Fruit fly (Drosophila melanogaster) whole organism, embryonic: ENCODE results near the gene aru.

Experiments used
- CG10147 ChIP-seq: fragments of 200-800 bp; sonication (Bioruptor generic); optimal IDR thresholded peaks from 2 replicates; lab custom pipeline; 2019; ENCODE audit warnings: missing biosample characterization, mild to moderate bottlenecking, missing genetic modification characterization, moderate library complexity
- CG11247 ChIP-seq: fragments of 200-800 bp; sonication (Bioruptor generic); IDR thresholded peaks from 2 replicates; pipeline ENCODE4 v1.3.6; 2022; ENCODE audit warnings: missing biosample characterization, missing genetic modification characterization
- CG11398 ChIP-seq: fragments of 200-800 bp; sonication (Bioruptor generic); optimal IDR thresholded peaks from 2 replicates; lab custom pipeline; 2016; ENCODE audit warnings: missing biosample characterization, missing genetic modification characterization
- CG12236 ChIP-seq: fragments of 200-800 bp; sonication (Bioruptor generic); optimal IDR thresholded peaks from 2 replicates; lab custom pipeline; 2016; ENCODE audit warnings: missing biosample characterization, missing genetic modification characterization
- CG1233 ChIP-seq: fragments of 200-800 bp; sonication (Bioruptor generic); optimal IDR thresholded peaks from 4 replicates; lab custom pipeline; 2018; ENCODE audit warnings: missing biosample characterization, mild to moderate bottlenecking, missing genetic modification characterization
- CG12769 ChIP-seq: fragments of 200-800 bp; sonication (Bioruptor generic); optimal IDR thresholded peaks from 2 replicates; lab custom pipeline; 2019; ENCODE audit warnings: missing biosample characterization, mild to moderate bottlenecking, missing genetic modification characterization, moderate library complexity
- CG1603 ChIP-seq: fragments of 200-800 bp; sonication (Bioruptor generic); optimal IDR thresholded peaks from 2 replicates; lab custom pipeline; 2019; ENCODE audit warnings: missing biosample characterization, mild to moderate bottlenecking, missing genetic modification characterization, moderate library complexity
- CG1647 ChIP-seq: fragments of 200-800 bp; sonication (Bioruptor generic); optimal IDR thresholded peaks from 3 replicates; lab custom pipeline; 2016; ENCODE audit warnings: missing biosample characterization, missing genetic modification characterization
- CG1792 ChIP-seq: fragments of 200-800 bp; sonication (Bioruptor generic); optimal IDR thresholded peaks from 2 replicates; lab custom pipeline; 2016; ENCODE audit warnings: missing biosample characterization, missing genetic modification characterization
- CG18476 ChIP-seq: fragments of 200-800 bp; sonication (Bioruptor generic); optimal IDR thresholded peaks from 2 replicates; lab custom pipeline; 2016; ENCODE audit warnings: missing biosample characterization, mild to moderate bottlenecking, missing genetic modification characterization
- CG18619 ChIP-seq: fragments of 200-800 bp; sonication (Bioruptor generic); optimal IDR thresholded peaks from 3 replicates; lab custom pipeline; 2017; ENCODE audit warnings: missing biosample characterization, mild to moderate bottlenecking, missing genetic modification characterization
- CG2116 ChIP-seq: fragments of 200-800 bp; sonication (Bioruptor generic); optimal IDR thresholded peaks from 3 replicates; lab custom pipeline; 2018; ENCODE audit warnings: missing biosample characterization, mild to moderate bottlenecking, missing genetic modification characterization
- CG2875 ChIP-seq: fragments of 200-800 bp; sonication (Bioruptor generic); optimal IDR thresholded peaks from 2 replicates; lab custom pipeline; 2017; ENCODE audit warnings: missing biosample characterization, mild to moderate bottlenecking, missing genetic modification characterization, missing genetic modification reagents
- CG30431 ChIP-seq: fragments of 200-800 bp; sonication (Bioruptor generic); optimal IDR thresholded peaks from 2 replicates; lab custom pipeline; 2017; ENCODE audit warnings: missing biosample characterization, missing genetic modification characterization
- CG31224 ChIP-seq: fragments of 200-800 bp; sonication (Bioruptor generic); IDR thresholded peaks from 2 replicates; pipeline ENCODE4 v1.3.6; 2022; ENCODE audit warnings: missing biosample characterization, missing genetic modification characterization
- CG34422 ChIP-seq: fragments of 200-800 bp; sonication (Bioruptor generic); IDR thresholded peaks from 3 replicates; pipeline ENCODE4 v1.3.6; 2022; ENCODE audit warnings: missing biosample characterization, missing genetic modification characterization
- CG4707 ChIP-seq: fragments of 200-800 bp; sonication (Bioruptor generic); optimal IDR thresholded peaks from 2 replicates; lab custom pipeline; 2018; ENCODE audit warnings: missing biosample characterization, mild to moderate bottlenecking, missing genetic modification characterization, moderate library complexity
- CG6254 ChIP-seq: fragments of 200-800 bp; sonication (Bioruptor generic); optimal IDR thresholded peaks from 3 replicates; lab custom pipeline; 2017; ENCODE audit warnings: mild to moderate bottlenecking, missing biosample characterization, missing genetic modification reagents, missing genetic modification characterization
- CG6272 ChIP-seq: fragments of 200-800 bp; sonication (Bioruptor generic); IDR thresholded peaks from 2 replicates; pipeline ENCODE4 v1.3.6; 2022; ENCODE audit warnings: missing biosample characterization, missing genetic modification characterization
- CG6683 ChIP-seq: fragments of 200-800 bp; sonication (Bioruptor generic); optimal IDR thresholded peaks from 2 replicates; lab custom pipeline; 2017; ENCODE audit warnings: missing biosample characterization, mild to moderate bottlenecking, missing genetic modification characterization, missing genetic modification reagents
- CG6813 ChIP-seq: fragments of 200-800 bp; sonication (Bioruptor generic); optimal IDR thresholded peaks from 2 replicates; lab custom pipeline; 2017; ENCODE audit warnings: missing biosample characterization, missing genetic modification characterization, mild to moderate bottlenecking, moderate library complexity, missing genetic modification reagents
- CG7786 ChIP-seq: fragments of 200-800 bp; sonication (Bioruptor generic); optimal IDR thresholded peaks from 2 replicates; lab custom pipeline; 2016; ENCODE audit warnings: missing biosample characterization, missing genetic modification characterization
- CG8290 ChIP-seq, 3 experiments: fragments of 200-800 bp; sonication (Bioruptor generic); optimal IDR thresholded peaks; 2 replicates each; lab custom pipeline; 2016 to 2019; ENCODE audit warnings: missing biosample characterization in 3 of 3, missing genetic modification characterization in 3 of 3, mild to moderate bottlenecking in 2 of 3, moderate library complexity in 1 of 3
- CHES-1-like ChIP-seq: fragments of 200-800 bp; sonication (Bioruptor generic); optimal IDR thresholded peaks from 2 replicates; lab custom pipeline; 2016; ENCODE audit warnings: missing biosample characterization, missing genetic modification characterization
- CrebB ChIP-seq: fragments of 200-800 bp; sonication (Bioruptor generic); optimal IDR thresholded peaks from 3 replicates; lab custom pipeline; 2018; ENCODE audit warnings: missing biosample characterization, mild to moderate bottlenecking, missing genetic modification characterization
- Dip2 ChIP-seq: fragments of 200-800 bp; sonication (Bioruptor generic); IDR thresholded peaks from 2 replicates; pipeline ENCODE4 v1.3.6; 2022; ENCODE audit warnings: missing biosample characterization, missing genetic modification characterization
- ERR ChIP-seq: fragments of 200-800 bp; sonication (Bioruptor generic); optimal IDR thresholded peaks from 2 replicates; lab custom pipeline; 2016; ENCODE audit warnings: missing biosample characterization, missing genetic modification characterization
- GATAe ChIP-seq: fragments of 200-800 bp; sonication (Bioruptor generic); conservative IDR thresholded peaks from 2 replicates; pipeline ENCODE4 v1.3.6; 2022; ENCODE audit warnings: missing biosample characterization, missing genetic modification characterization
- HHEX ChIP-seq: fragments of 200-800 bp; sonication (Bioruptor generic); optimal IDR thresholded peaks from 3 replicates; lab custom pipeline; 2017; ENCODE audit warnings: missing biosample characterization, mild to moderate bottlenecking, missing genetic modification characterization, missing genetic modification reagents
- Tbp ChIP-seq: fragments of >200 bp; optimal IDR thresholded peaks from 2 replicates; lab custom pipeline; 2018; ENCODE audit warnings: missing biosample characterization, missing genetic modification characterization
- Xbp1 ChIP-seq: fragments of 200-800 bp; sonication (Bioruptor generic); optimal IDR thresholded peaks from 3 replicates; lab custom pipeline; 2016; ENCODE audit warnings: missing biosample characterization, mild to moderate bottlenecking, missing genetic modification characterization
- crol ChIP-seq: fragments of 200-800 bp; sonication (Bioruptor generic); IDR thresholded peaks from 2 replicates; pipeline ENCODE4 v1.3.6; 2022; ENCODE audit warnings: missing biosample characterization, missing genetic modification characterization
- dan ChIP-seq: fragments of 200-800 bp; sonication (Bioruptor generic); IDR thresholded peaks from 2 replicates; pipeline ENCODE4 v1.3.6; 2022; ENCODE audit warnings: missing biosample characterization, missing genetic modification characterization
- her ChIP-seq: fragments of 200-800 bp; sonication (Bioruptor generic); optimal IDR thresholded peaks from 2 replicates; lab custom pipeline; 2016; ENCODE audit warnings: missing biosample characterization, missing genetic modification characterization
- ind ChIP-seq: fragments of 200-800 bp; sonication (Bioruptor generic); optimal IDR thresholded peaks from 3 replicates; lab custom pipeline; 2016; ENCODE audit warnings: missing biosample characterization, missing genetic modification characterization
- jing ChIP-seq: fragments of 200-800 bp; sonication (Bioruptor generic); optimal IDR thresholded peaks from 2 replicates; lab custom pipeline; 2018; ENCODE audit warnings: missing biosample characterization, mild to moderate bottlenecking, missing genetic modification characterization
- ken ChIP-seq: fragments of 200-800 bp; sonication (Bioruptor generic); IDR thresholded peaks from 3 replicates; pipeline ENCODE4 v1.3.6; 2022; ENCODE audit warnings: missing biosample characterization, missing genetic modification characterization
- lilli ChIP-seq: fragments of 200-800 bp; sonication (Bioruptor generic); optimal IDR thresholded peaks from 3 replicates; lab custom pipeline; 2016; ENCODE audit warnings: missing biosample characterization, missing genetic modification characterization
- nau ChIP-seq: fragments of 200-800 bp; sonication (Bioruptor generic); optimal IDR thresholded peaks from 3 replicates; lab custom pipeline; 2017; ENCODE audit warnings: missing biosample characterization, mild to moderate bottlenecking, missing genetic modification characterization, missing genetic modification reagents
- onecut ChIP-seq: fragments of 200-800 bp; sonication (Bioruptor generic); IDR thresholded peaks from 2 replicates; pipeline ENCODE4 v1.3.6; 2022; ENCODE audit warnings: missing biosample characterization, missing genetic modification characterization
- peb ChIP-seq: fragments of 200-800 bp; sonication (Bioruptor generic); IDR thresholded peaks from 2 replicates; pipeline ENCODE4 v1.3.6; 2022; ENCODE audit warnings: missing biosample characterization, missing genetic modification characterization
- rib ChIP-seq: fragments of 200-800 bp; sonication (Bioruptor generic); IDR thresholded peaks from 2 replicates; pipeline ENCODE4 v1.3.6; 2022; ENCODE audit warnings: missing biosample characterization, missing genetic modification characterization
- seq ChIP-seq: fragments of 200-800 bp; sonication (Bioruptor generic); IDR thresholded peaks from 2 replicates; pipeline ENCODE4 v1.3.6; 2022; ENCODE audit warnings: missing biosample characterization, missing genetic modification characterization
- shn ChIP-seq: fragments of 200-800 bp; sonication (Bioruptor generic); optimal IDR thresholded peaks from 3 replicates; lab custom pipeline; 2016; ENCODE audit warnings: missing biosample characterization, missing genetic modification characterization
- slou ChIP-seq: fragments of 200-800 bp; sonication (Bioruptor generic); optimal IDR thresholded peaks from 3 replicates; lab custom pipeline; 2016; ENCODE audit warnings: missing biosample characterization, missing genetic modification characterization
- tap ChIP-seq: fragments of 200-800 bp; optimal IDR thresholded peaks from 3 replicates; lab custom pipeline; 2019; ENCODE audit warnings: missing biosample characterization, mild to moderate bottlenecking, missing genetic modification characterization, moderate library complexity
- tin ChIP-seq: fragments of 200-800 bp; sonication (Bioruptor generic); optimal IDR thresholded peaks from 3 replicates; lab custom pipeline; 2016; ENCODE audit warnings: missing biosample characterization, missing genetic modification characterization
- tio ChIP-seq: fragments of 200-800 bp; sonication (Bioruptor generic); optimal IDR thresholded peaks from 2 replicates; lab custom pipeline; 2017; ENCODE audit warnings: missing biosample characterization, missing genetic modification characterization, inconsistent platforms
- tll ChIP-seq, 2 experiments: fragments of 200-800 bp in 1 of 2; fragments of >200 bp in 1 of 2; sonication (Bioruptor generic) in 1 of 2; optimal IDR thresholded peaks; 2 replicates each; lab custom pipeline; 2017 to 2019; ENCODE audit warnings: missing biosample characterization in 2 of 2, missing genetic modification characterization in 2 of 2, mild to moderate bottlenecking in 1 of 2, moderate library complexity in 1 of 2
- trem ChIP-seq: fragments of 200-800 bp; optimal IDR thresholded peaks from 3 replicates; lab custom pipeline; 2019; ENCODE audit warnings: missing biosample characterization, mild to moderate bottlenecking, missing genetic modification characterization, moderate library complexity

aru gene

DNA sequence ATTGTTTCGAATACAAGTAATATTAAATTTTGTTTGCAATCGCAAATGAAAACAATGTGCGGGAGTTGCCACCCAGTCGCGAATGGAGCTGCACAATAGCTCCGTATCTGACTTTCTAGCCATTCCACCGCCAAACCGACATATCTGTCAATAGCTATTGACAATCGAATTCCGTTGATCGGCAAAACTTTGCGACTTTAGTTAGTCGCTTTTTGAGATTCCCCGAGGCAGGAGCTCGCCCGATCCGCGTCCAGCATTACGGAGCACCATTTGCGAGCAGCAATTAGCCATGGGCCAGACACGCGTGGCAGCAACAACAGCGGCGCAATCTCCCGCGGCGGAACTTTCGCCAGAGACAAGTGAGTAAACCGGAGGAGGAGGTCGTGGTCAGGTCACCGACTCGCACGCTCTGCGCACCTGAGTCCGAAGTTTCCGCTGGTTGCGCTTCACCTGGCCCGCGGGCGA, 15.5 kb downstream of the aru start, which contains the start of the genes CG4291 and kraken (continued):
- no peak for TF ChIP-seq tll (GFP tag; optimal IDR thresholded peaks at IDR 0.05; lab: Kevin White, UChicago)
- peak; percentile 17 for TF ChIP-seq CG7786 (GFP tag; lab: Kevin White, UChicago)
- TF ChIP-seq Tbp (GFP tag; lab: Kevin White, UChicago), result no peak
- peak; percentile 78 for TF ChIP-seq CHES-1-like (GFP tag; lab: Kevin White, UChicago)
- TF ChIP-seq CG1792, result peak; percentile 31
- TF ChIP-seq onecut (GFP tag; lab: Robert Waterston, UW), result peak; percentile 68; the same call in 1 of the 2 replicates
- TF ChIP-seq lilli (GFP tag; lab: Kevin White, UChicago), result peak; percentile 78
- no peak for TF ChIP-seq seq (GFP tag; lab: Robert Waterston, UW)
- TF ChIP-seq CG4707 (GFP tag; lab: Kevin White, UChicago), result no peak
- TF ChIP-seq CG18619, result no peak
- TF ChIP-seq CG8290 (GFP tag; optimal IDR thresholded peaks at IDR 0.05; lab: Kevin White, UChicago), result no peak
- TF ChIP-seq CG8290 (tag; optimal IDR thresholded peaks at IDR 0.05; lab: Kevin White, UChicago), result peak in 1 of 2 experiments; percentile 95
- peak; percentile 73 for TF ChIP-seq CG12769 (tag; lab: Kevin White, UChicago)
- no peak for TF ChIP-seq tio (GFP tag; lab: Kevin White, UChicago)
- TF ChIP-seq ind (GFP tag; lab: Kevin White, UChicago), result peak; percentile 70
- peak; percentile 63; the same call in 2 of the 3 replicates for TF ChIP-seq ken (GFP tag; lab: Robert Waterston, UW)
- peak; percentile 82 for TF ChIP-seq CrebB
- TF ChIP-seq trem (tag; lab: Kevin White, UChicago), result peak; percentile 64
- no peak for TF ChIP-seq CG6683 (GFP tag; lab: Kevin White, UChicago)
- TF ChIP-seq tap, result peak; percentile 51
- peak; percentile 59 for TF ChIP-seq shn (GFP tag; lab: Kevin White, UChicago)
- TF ChIP-seq CG11247 (GFP tag; lab: Robert Waterston, UW), result peak; percentile 78
- peak; percentile 9; the same call in 1 of the 2 replicates for TF ChIP-seq CG6272 (GFP tag; lab: Robert Waterston, UW)
- TF ChIP-seq CG6254 (GFP tag; lab: Kevin White, UChicago), result no peak
- no peak for TF ChIP-seq GATAe (GFP tag; lab: Robert Waterston, UW)
- TF ChIP-seq CG34422 (GFP tag; lab: Robert Waterston, UW), result peak; percentile 80; the same call in 2 of the 3 replicates
- peak; percentile 40 for TF ChIP-seq CG31224
- no peak for TF ChIP-seq CG2875 (GFP tag; lab: Kevin White, UChicago)
- TF ChIP-seq tin (GFP tag; lab: Kevin White, UChicago), result peak; percentile 24
- no peak for TF ChIP-seq dan (GFP tag; lab: Robert Waterston, UW)
- TF ChIP-seq peb (GFP tag; lab: Robert Waterston, UW), result peak; percentile 6; the same call in 1 of the 2 replicates
- TF ChIP-seq CG10147, result peak; percentile 32
- TF ChIP-seq rib (GFP tag; lab: Robert Waterston, UW), result peak; percentile 57
- no peak for TF ChIP-seq CG6813 (GFP tag; lab: Kevin White, UChicago)
- peak; percentile 2 for TF ChIP-seq CG1233
- no peak for TF ChIP-seq CG12236 (GFP tag; lab: Kevin White, UChicago)
- TF ChIP-seq slou (GFP tag; lab: Kevin White, UChicago), result no peak
- TF ChIP-seq Dip2 (GFP tag; lab: Robert Waterston, UW), result no peak
- TF ChIP-seq CG11398 (GFP tag; lab: Kevin White, UChicago), result no peak
- peak; percentile 53 for TF ChIP-seq ERR (GFP tag; lab: Kevin White, UChicago)
- no peak for TF ChIP-seq jing (GFP tag; lab: Kevin White, UChicago)
- TF ChIP-seq Xbp1 (GFP tag; lab: Kevin White, UChicago), result peak; percentile 68
- TF ChIP-seq CG18476 (GFP tag; lab: Kevin White, UChicago), result no peak
- TF ChIP-seq nau (GFP tag; lab: Kevin White, UChicago), result no peak
- TF ChIP-seq CG1603 (tag; lab: Kevin White, UChicago), result peak; percentile 81
- TF ChIP-seq CG2116 (GFP tag; lab: Kevin White, UChicago), result peak; percentile 61
- peak; percentile 79 for TF ChIP-seq her (GFP tag; lab: Kevin White, UChicago)
- TF ChIP-seq CG30431, result no peak
- TF ChIP-seq HHEX, result peak; percentile 39
- TF ChIP-seq CG1647 (GFP tag; lab: Kevin White, UChicago), result no peak
- 0 out of 2 replicates have a peak, but pooled peaks have one; percentile 9 for TF ChIP-seq crol
